Fruit fly (Drosophila melanogaster) whole organism, embryonic: Measurements from ENCODE around the gene bab2.

Experiments
- CG10209 ChIP-seq: fragments of 200-800 bp; sonication (Bioruptor generic); optimal IDR thresholded peaks from 3 replicates; lab custom pipeline; 2017; ENCODE audit warnings: missing biosample characterization, mild to moderate bottlenecking, missing genetic modification characterization, missing genetic modification reagents
- CG10267 ChIP-seq: fragments of 200-800 bp; sonication (Bioruptor generic); optimal IDR thresholded peaks from 2 replicates; lab custom pipeline; 2018; ENCODE audit warnings: missing biosample characterization, mild to moderate bottlenecking, missing genetic modification characterization, moderate library complexity
- CG11085 ChIP-seq: fragments of 200-800 bp; sonication (Bioruptor generic); IDR thresholded peaks from 2 replicates; pipeline ENCODE4 v1.3.6; 2022; ENCODE audit warnings: missing biosample characterization, missing genetic modification characterization
- CG11398 ChIP-seq: fragments of 200-800 bp; sonication (Bioruptor generic); optimal IDR thresholded peaks from 2 replicates; lab custom pipeline; 2016; ENCODE audit warnings: missing biosample characterization, missing genetic modification characterization
- CG12299 ChIP-seq: fragments of 200-800 bp; sonication (Bioruptor generic); optimal IDR thresholded peaks from 2 replicates; lab custom pipeline; 2018; ENCODE audit warnings: missing biosample characterization, mild to moderate bottlenecking, missing genetic modification characterization
- CG14710 ChIP-seq: fragments of 200-800 bp; sonication (Bioruptor generic); optimal IDR thresholded peaks from 3 replicates; lab custom pipeline; 2019; ENCODE audit warnings: missing biosample characterization, mild to moderate bottlenecking, missing genetic modification characterization, moderate library complexity
- CG1529 ChIP-seq: fragments of 200-800 bp; sonication (Bioruptor generic); optimal IDR thresholded peaks from 3 replicates; lab custom pipeline; 2018; ENCODE audit warnings: missing biosample characterization, missing genetic modification characterization
- CG17568 ChIP-seq: fragments of 200-800 bp; sonication (Bioruptor generic); optimal IDR thresholded peaks from 2 replicates; lab custom pipeline; 2018; ENCODE audit warnings: missing biosample characterization, mild to moderate bottlenecking, missing genetic modification characterization, moderate library complexity
- CG34224 ChIP-seq: fragments of 200-800 bp; sonication (Bioruptor generic); IDR thresholded peaks from 3 replicates; pipeline ENCODE4 v1.3.6; 2022; ENCODE audit warnings: missing biosample characterization, missing genetic modification characterization; ENCODE audit not compliant: partially characterized antibody
- CG43689 ChIP-seq: fragments of 200-800 bp; sonication (Bioruptor generic); IDR thresholded peaks from 2 replicates; pipeline ENCODE4 v1.3.6; 2022; ENCODE audit warnings: missing biosample characterization, missing genetic modification characterization
- CG6254 ChIP-seq: fragments of 200-800 bp; sonication (Bioruptor generic); optimal IDR thresholded peaks from 3 replicates; lab custom pipeline; 2017; ENCODE audit warnings: mild to moderate bottlenecking, missing biosample characterization, missing genetic modification reagents, missing genetic modification characterization
- CG7357 ChIP-seq: fragments of 200-800 bp; sonication (Bioruptor generic); IDR thresholded peaks from 3 replicates; pipeline ENCODE4 v1.3.6; 2022; ENCODE audit warnings: missing biosample characterization, missing genetic modification characterization
- CG7963 ChIP-seq: fragments of 200-800 bp; sonication (Bioruptor generic); IDR thresholded peaks from 3 replicates; pipeline ENCODE4 v1.3.6; 2022; ENCODE audit warnings: missing biosample characterization, missing genetic modification characterization; ENCODE audit not compliant: partially characterized antibody
- CG8281 ChIP-seq: fragments of 200-800 bp; sonication (Bioruptor generic); optimal IDR thresholded peaks from 2 replicates; lab custom pipeline; 2018; ENCODE audit warnings: missing biosample characterization, mild to moderate bottlenecking, missing genetic modification characterization, moderate library complexity
- CG8359 ChIP-seq: fragments of 200-800 bp; sonication (Bioruptor generic); optimal IDR thresholded peaks from 2 replicates; lab custom pipeline; 2017; ENCODE audit warnings: missing biosample characterization, mild to moderate bottlenecking, missing genetic modification characterization, borderline replicate concordance
- CG8388 ChIP-seq: fragments of 200-800 bp; sonication (Bioruptor generic); optimal IDR thresholded peaks from 2 replicates; lab custom pipeline; 2019; ENCODE audit warnings: missing biosample characterization, mild to moderate bottlenecking, missing genetic modification characterization, moderate library complexity
- CrebB ChIP-seq: fragments of 200-800 bp; sonication (Bioruptor generic); optimal IDR thresholded peaks from 3 replicates; lab custom pipeline; 2018; ENCODE audit warnings: missing biosample characterization, mild to moderate bottlenecking, missing genetic modification characterization
- Dad ChIP-seq: fragments of 200-800 bp; sonication (Bioruptor generic); optimal IDR thresholded peaks from 3 replicates; lab custom pipeline; 2016; ENCODE audit warnings: missing biosample characterization, missing genetic modification characterization
- HLHmδ ChIP-seq: fragments of 200-800 bp; sonication (Bioruptor generic); optimal IDR thresholded peaks from 2 replicates; lab custom pipeline; 2018; ENCODE audit warnings: missing biosample characterization, mild to moderate bottlenecking, missing genetic modification characterization, moderate library complexity
- Hey ChIP-seq: fragments of 200-800 bp; sonication (Bioruptor generic); optimal IDR thresholded peaks from 3 replicates; lab custom pipeline; 2018; ENCODE audit warnings: missing biosample characterization, mild to moderate bottlenecking, missing genetic modification characterization
- Hr3 ChIP-seq: fragments of 200-800 bp; sonication (Bioruptor generic); optimal IDR thresholded peaks from 3 replicates; lab custom pipeline; 2016; ENCODE audit warnings: missing biosample characterization, missing genetic modification characterization
- Myb ChIP-seq: fragments of 200-800 bp; sonication (Bioruptor generic); optimal IDR thresholded peaks from 2 replicates; lab custom pipeline; 2016; ENCODE audit warnings: missing biosample characterization, missing genetic modification characterization
- Nf-YA ChIP-seq: fragments of 200-800 bp; sonication (Bioruptor generic); IDR thresholded peaks from 2 replicates; pipeline ENCODE4 v1.3.6; 2022; ENCODE audit warnings: missing biosample characterization, missing genetic modification characterization
- Taf1 ChIP-seq: fragments of 200-800 bp; sonication (Bioruptor generic); IDR thresholded peaks from 2 replicates; pipeline ENCODE4 v1.3.6; 2022; ENCODE audit warnings: missing biosample characterization, missing genetic modification characterization
- Trl ChIP-seq, 3 experiments: fragments of >200 bp in 2 of 3; fragments of 200-800 bp in 1 of 3; sonication (Bioruptor generic) in 1 of 3; optimal IDR thresholded peaks; 2 replicates in 1 of 3; 3 replicates in 2 of 3; lab custom pipeline; 2016 to 2017; ENCODE audit warnings: missing biosample characterization in 1 of 3, missing genetic modification characterization in 1 of 3
- ab ChIP-seq: fragments of 200-800 bp; sonication (Bioruptor generic); optimal IDR thresholded peaks from 2 replicates; lab custom pipeline; 2016; ENCODE audit warnings: missing biosample characterization, missing genetic modification characterization
- ap ChIP-seq: fragments of 200-800 bp; sonication (Bioruptor generic); IDR thresholded peaks from 2 replicates; pipeline ENCODE4 v1.3.6; 2022; ENCODE audit warnings: missing biosample characterization, missing genetic modification characterization
- cg ChIP-seq: fragments of 200-800 bp; sonication (Bioruptor generic); optimal IDR thresholded peaks from 3 replicates; lab custom pipeline; 2019; ENCODE audit warnings: missing biosample characterization, mild to moderate bottlenecking, missing genetic modification characterization, moderate library complexity
- chinmo ChIP-seq: fragments of 200-800 bp; sonication (Bioruptor generic); IDR thresholded peaks from 4 replicates; pipeline ENCODE4 v1.3.6; 2022; ENCODE audit warnings: missing biosample characterization, missing genetic modification characterization; ENCODE audit not compliant: partially characterized antibody
- croc ChIP-seq: fragments of 200-800 bp; sonication (Bioruptor generic); conservative IDR thresholded peaks from 3 replicates; pipeline ENCODE4 v1.3.6; 2022; ENCODE audit warnings: missing biosample characterization, missing genetic modification characterization
- dysf ChIP-seq: fragments of 200-800 bp; sonication (Bioruptor generic); IDR thresholded peaks from 3 replicates; pipeline ENCODE4 v1.3.6; 2022; ENCODE audit warnings: missing biosample characterization, missing genetic modification characterization
- exex ChIP-seq: fragments of 200-800 bp; sonication (Bioruptor generic); optimal IDR thresholded peaks from 4 replicates; lab custom pipeline; 2018; ENCODE audit warnings: missing biosample characterization, mild to moderate bottlenecking, missing genetic modification characterization, moderate library complexity
- ftz-f1 ChIP-seq: fragments of 200-800 bp; sonication (Bioruptor generic); optimal IDR thresholded peaks from 2 replicates; lab custom pipeline; 2016; ENCODE audit warnings: missing biosample characterization, missing genetic modification characterization
- gce ChIP-seq: fragments of 200-800 bp; sonication (Bioruptor generic); IDR thresholded peaks from 3 replicates; pipeline ENCODE4 v1.3.6; 2022; ENCODE audit warnings: missing biosample characterization, missing genetic modification characterization
- gcm2 ChIP-seq: fragments of 200-800 bp; sonication (Bioruptor generic); optimal IDR thresholded peaks from 2 replicates; lab custom pipeline; 2016; ENCODE audit warnings: missing biosample characterization, missing genetic modification characterization
- ind ChIP-seq: fragments of 200-800 bp; sonication (Bioruptor generic); optimal IDR thresholded peaks from 3 replicates; lab custom pipeline; 2016; ENCODE audit warnings: missing biosample characterization, missing genetic modification characterization
- lola ChIP-seq, 3 experiments: fragments of >200 bp in 2 of 3; fragments of 200-800 bp in 1 of 3; sonication (Bioruptor generic) in 1 of 3; optimal IDR thresholded peaks; 2 replicates each; lab custom pipeline; 2017 to 2019; ENCODE audit warnings: missing biosample characterization in 3 of 3, missing genetic modification characterization in 3 of 3, mild to moderate bottlenecking in 1 of 3, moderate library complexity in 1 of 3
- lov ChIP-seq, 2 experiments: fragments of 200-800 bp in 1 of 2; fragments of >200 bp in 1 of 2; sonication (Bioruptor generic) in 1 of 2; IDR thresholded peaks in 1 of 2; optimal IDR thresholded peaks in 1 of 2; 2 replicates in 1 of 2; 3 replicates in 1 of 2; pipeline versions ENCODE4 v1.3.6 to Lab custom; 2017 to 2022; ENCODE audit warnings: missing biosample characterization in 1 of 2, missing genetic modification characterization in 1 of 2
- maf-S ChIP-seq: fragments of 200-800 bp; sonication (Bioruptor generic); optimal IDR thresholded peaks from 2 replicates; lab custom pipeline; 2016; ENCODE audit warnings: missing biosample characterization, missing genetic modification characterization
- oc ChIP-seq: fragments of 200-800 bp; sonication (Bioruptor generic); optimal IDR thresholded peaks from 2 replicates; lab custom pipeline; 2018; ENCODE audit warnings: missing biosample characterization, mild to moderate bottlenecking, missing genetic modification characterization, moderate library complexity
- otp ChIP-seq: fragments of 200-800 bp; sonication (Bioruptor generic); IDR thresholded peaks from 3 replicates; pipeline ENCODE4, ENCODE4 v1.3.6; 2022; ENCODE audit warnings: missing biosample characterization, missing genetic modification characterization
- ranshi ChIP-seq: fragments of 200-800 bp; sonication (Bioruptor generic); IDR thresholded peaks from 2 replicates; pipeline ENCODE4 v1.3.6; 2022; ENCODE audit warnings: missing biosample characterization, missing genetic modification characterization
- sima ChIP-seq: fragments of 200-800 bp; sonication (Bioruptor generic); optimal IDR thresholded peaks from 2 replicates; lab custom pipeline; 2016; ENCODE audit warnings: missing biosample characterization, missing genetic modification characterization
- slou ChIP-seq: fragments of 200-800 bp; sonication (Bioruptor generic); optimal IDR thresholded peaks from 3 replicates; lab custom pipeline; 2016; ENCODE audit warnings: missing biosample characterization, missing genetic modification characterization
- slp2 ChIP-seq: fragments of 200-800 bp; sonication (Bioruptor generic); optimal IDR thresholded peaks from 2 replicates; lab custom pipeline; 2016; ENCODE audit warnings: missing biosample characterization, missing genetic modification characterization
- sqz ChIP-seq: fragments of 200-800 bp; sonication (Bioruptor generic); optimal IDR thresholded peaks from 3 replicates; lab custom pipeline; 2018; ENCODE audit warnings: missing biosample characterization, mild to moderate bottlenecking, missing genetic modification characterization
- sr ChIP-seq: fragments of 200-800 bp; sonication (Bioruptor generic); IDR thresholded peaks from 3 replicates; pipeline ENCODE4 v1.3.6; 2022; ENCODE audit warnings: missing biosample characterization, missing genetic modification characterization
- ttk ChIP-seq: fragments of 200-800 bp; sonication (Bioruptor generic); IDR thresholded peaks from 2 replicates; pipeline ENCODE4 v2.1.2; 2022; ENCODE audit warnings: missing biosample characterization, missing genetic modification characterization
- vvl ChIP-seq: fragments of 200-800 bp; sonication (Bioruptor generic); IDR thresholded peaks from 2 replicates; pipeline ENCODE4 v1.3.6; 2022; ENCODE audit warnings: missing biosample characterization, missing genetic modification characterization
- z ChIP-seq: fragments of 200-800 bp; sonication (Bioruptor generic); IDR thresholded peaks from 3 replicates; pipeline ENCODE4 v1.3.6; 2022; ENCODE audit warnings: missing biosample characterization, missing genetic modification characterization

The bab2 gene

DNA sequence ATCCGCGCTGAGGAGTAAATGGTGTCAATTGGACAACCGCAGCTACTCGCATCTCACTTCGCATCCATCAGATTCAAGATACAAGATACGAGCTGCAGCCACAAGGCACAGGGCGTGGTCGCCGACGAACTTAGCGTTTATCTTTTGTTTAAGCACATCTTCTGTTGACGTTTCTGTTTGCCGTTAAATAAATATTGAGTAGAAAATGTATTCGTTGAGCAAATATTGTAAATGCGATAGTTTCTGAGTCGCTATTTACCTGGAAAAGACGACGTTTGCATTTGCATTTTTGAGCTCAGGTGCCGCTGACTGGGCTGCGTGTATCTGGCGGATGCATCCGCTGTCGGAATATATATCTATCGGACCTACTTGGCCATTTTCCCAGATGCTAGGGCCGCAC lies 10.8 kb downstream of the bab2 start (continued):
- TF ChIP-seq maf-S (GFP tag; lab: Kevin White, UChicago) = no peak
- TF ChIP-seq Trl (optimal IDR thresholded peaks at IDR 0.05; lab: Kevin White, UChicago) = no peak
- TF ChIP-seq Trl (GFP tag; optimal IDR thresholded peaks at IDR 0.05; lab: Kevin White, UChicago) = no peak
- TF ChIP-seq oc = peak; percentile 51
- peak; percentile 75 for TF ChIP-seq CG8359
- TF ChIP-seq Myb (GFP tag; lab: Kevin White, UChicago) = no peak
- peak; percentile 37 for TF ChIP-seq CG12299 (tag; lab: Kevin White, UChicago)
- TF ChIP-seq vvl (GFP tag; lab: Robert Waterston, UW) = peak; percentile 33; the same call in 1 of the 2 replicates
- peak in 1 of 3 experiments; percentile 60 for TF ChIP-seq lola (GFP tag; optimal IDR thresholded peaks at IDR 0.05; lab: Kevin White, UChicago)
- TF ChIP-seq Dad (GFP tag; lab: Kevin White, UChicago) = no peak
- no peak for TF ChIP-seq CG7963 (GFP tag; lab: Robert Waterston, UW)
- TF ChIP-seq CG11085 (GFP tag; lab: Robert Waterston, UW) = no peak
- TF ChIP-seq CrebB (tag; lab: Kevin White, UChicago) = peak; percentile 63
- peak; percentile 78; the same call in 2 of the 3 replicates for TF ChIP-seq otp (GFP tag; lab: Robert Waterston, UW)
- TF ChIP-seq gcm2 (GFP tag; lab: Kevin White, UChicago) = peak; percentile 38
- TF ChIP-seq CG11398 = peak; percentile 35
- no peak for TF ChIP-seq CG10267 (tag; lab: Kevin White, UChicago)
- TF ChIP-seq CG34224 (GFP tag; lab: Robert Waterston, UW) = no peak
- peak; percentile 45 for TF ChIP-seq CG8281
- TF ChIP-seq croc (GFP tag; lab: Robert Waterston, UW) = no peak
- TF ChIP-seq sima (GFP tag; lab: Kevin White, UChicago) = no peak
- 0 out of 2 replicates have a peak, but pooled peaks have one; percentile 26 for TF ChIP-seq Nf-YA (GFP tag; lab: Robert Waterston, UW)
- no peak for TF ChIP-seq Taf1
- TF ChIP-seq cg (GFP tag; lab: Kevin White, UChicago) = no peak
- no peak for TF ChIP-seq Hr3 (GFP tag; lab: Kevin White, UChicago)
- TF ChIP-seq slp2 (GFP tag; lab: Kevin White, UChicago) = no peak
- peak; percentile 67 for TF ChIP-seq sqz (GFP tag; lab: Kevin White, UChicago)
- TF ChIP-seq ind (GFP tag; lab: Kevin White, UChicago) = no peak
- TF ChIP-seq ftz-f1 (GFP tag; lab: Kevin White, UChicago) = no peak
- peak; percentile 84 for TF ChIP-seq CG1529 (GFP tag; lab: Kevin White, UChicago)
- TF ChIP-seq HLHmδ (GFP tag; lab: Kevin White, UChicago) = peak; percentile 10
- no peak for TF ChIP-seq ttk (GFP tag; lab: Robert Waterston, UW)
- TF ChIP-seq dysf (GFP tag; lab: Robert Waterston, UW) = no peak
- TF ChIP-seq CG10209 (GFP tag; lab: Kevin White, UChicago) = peak; percentile 70
- no peak for TF ChIP-seq CG8388 (GFP tag; lab: Kevin White, UChicago)
- peak; percentile 57; the same call in 1 of the 3 replicates for TF ChIP-seq z (GFP tag; lab: Robert Waterston, UW)
- TF ChIP-seq CG7357 (GFP tag; lab: Robert Waterston, UW) = no peak
- TF ChIP-seq chinmo (GFP tag; lab: Robert Waterston, UW) = no peak
- TF ChIP-seq slou (GFP tag; lab: Kevin White, UChicago) = no peak
- TF ChIP-seq ap (GFP tag; lab: Robert Waterston, UW) = 0 out of 2 replicates have a peak, but pooled peaks have one; percentile 10
- no peak for TF ChIP-seq ab (GFP tag; lab: Kevin White, UChicago)
- peak; percentile 76 for TF ChIP-seq gce
- TF ChIP-seq ranshi (GFP tag; lab: Robert Waterston, UW) = peak; percentile 22; the same call in 1 of the 2 replicates
- no peak for TF ChIP-seq CG43689 (GFP tag; lab: Robert Waterston, UW)
- TF ChIP-seq exex (tag; lab: Kevin White, UChicago) = no peak
- peak; percentile 57 for TF ChIP-seq CG14710 (tag; lab: Kevin White, UChicago)
- TF ChIP-seq CG6254 (GFP tag; lab: Kevin White, UChicago) = peak; percentile 76
- TF ChIP-seq lov (optimal IDR thresholded peaks at IDR 0.05; lab: Kevin White, UChicago) = no peak
- TF ChIP-seq lov (GFP tag; IDR thresholded peaks at IDR 0.05; lab: Robert Waterston, UW) = peak; percentile 79; the same call in 1 of the 3 replicates
- TF ChIP-seq sr (GFP tag; lab: Robert Waterston, UW) = peak; percentile 69
- peak; percentile 84 for TF ChIP-seq CG17568 (GFP tag; lab: Kevin White, UChicago)
- TF ChIP-seq Hey (tag; lab: Kevin White, UChicago) = peak; percentile 50
